Worm (Caenorhabditis elegans) whole organism, midembryonic: Measurements from ENCODE around the gene Y17D7C.6.
"Not testable (repeated sequence)": the region's sequence is repeated elsewhere in the genome, so short reads cannot be mapped to it uniquely, and the experiment has no call there.

Experiments
- T22C8.4 ChIP-seq: fragments of 200-800 bp; sonication (Bioruptor generic); IDR thresholded peaks from 2 replicates; pipeline ENCODE4 v1.3.6; 2022; ENCODE audit warnings: missing genetic modification characterization, missing compliant biosample characterization
- cog-1 ChIP-seq: sonication (generic microtip); optimal IDR thresholded peaks from 2 replicates; lab custom pipeline; 2016; ENCODE audit warnings: missing genetic modification characterization, missing compliant biosample characterization
- flt-1 ChIP-seq: fragments of 200-800 bp; sonication (Bioruptor generic); IDR thresholded peaks from 2 replicates; pipeline ENCODE4 v1.3.6; 2022; ENCODE audit warnings: missing genetic modification characterization, missing compliant biosample characterization
- klf-2 ChIP-seq: fragments of 200-800 bp; sonication (Bioruptor generic); conservative IDR thresholded peaks from 2 replicates; pipeline ENCODE4 v1.3.6; 2022; ENCODE audit warnings: missing genetic modification reagents, missing genetic modification characterization, missing compliant biosample characterization
- med-1 ChIP-seq: sonication (generic microtip); optimal IDR thresholded peaks from 2 replicates; lab custom pipeline; 2017; ENCODE audit warnings: missing genetic modification characterization, mild to moderate bottlenecking, missing compliant biosample characterization, antibody characterized with exemption, missing genetic modification reagents; ENCODE audit not compliant: insufficient read depth
- tab-1 ChIP-seq: fragments of 200-800 bp; sonication (Bioruptor generic); IDR thresholded peaks from 2 replicates; pipeline ENCODE4 v1.3.6; 2022; ENCODE audit warnings: missing genetic modification characterization, missing compliant biosample characterization
- ztf-23 ChIP-seq: fragments of 200-800 bp; sonication (Bioruptor generic); IDR thresholded peaks from 2 replicates; pipeline ENCODE4 v1.3.6; 2022; ENCODE audit warnings: missing genetic modification reagents, missing genetic modification characterization, missing compliant biosample characterization
- ztf-29 ChIP-seq: fragments of 200-800 bp; sonication (Bioruptor generic); IDR thresholded peaks from 2 replicates; pipeline ENCODE4 v1.3.6; 2022; ENCODE audit warnings: missing genetic modification reagents, missing genetic modification characterization, missing compliant biosample characterization

DNA sequence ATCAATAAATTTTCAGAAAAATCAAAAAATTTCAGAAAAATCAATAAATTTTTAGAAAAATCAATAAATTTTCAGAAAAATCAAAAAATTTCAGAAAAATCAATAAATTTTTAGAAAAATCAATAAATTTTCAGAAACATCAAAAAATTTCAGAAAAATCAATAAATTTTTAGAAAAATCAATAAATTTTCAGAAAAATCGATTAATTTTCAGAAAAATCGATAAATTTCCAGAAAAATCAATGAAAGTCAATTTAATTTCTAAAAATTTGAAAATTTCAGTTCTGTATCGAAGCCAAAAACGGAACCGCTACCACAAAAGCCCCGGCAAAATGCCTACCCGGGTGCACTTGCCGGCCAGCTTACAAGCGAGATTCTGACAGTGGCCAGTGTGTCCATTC lies 34.2 kb upstream of the Y17D7C.6 start:
- not testable (repeated sequence) for TF ChIP-seq flt-1 (GFP tag; lab: Robert Waterston, UW); cog-1 (tag; lab: Kevin White, UChicago); med-1; tab-1 (GFP tag; lab: Robert Waterston, UW); klf-2 (GFP tag; lab: Robert Waterston, UW); ztf-23 (GFP tag; lab: Robert Waterston, UW); ztf-29 (GFP tag; lab: Robert Waterston, UW)
- TF ChIP-seq T22C8.4 (GFP tag; lab: Robert Waterston, UW) = peak; percentile 60
